Fruit fly (Drosophila melanogaster): ENCODE data around the gene Arl8.

DNA sequence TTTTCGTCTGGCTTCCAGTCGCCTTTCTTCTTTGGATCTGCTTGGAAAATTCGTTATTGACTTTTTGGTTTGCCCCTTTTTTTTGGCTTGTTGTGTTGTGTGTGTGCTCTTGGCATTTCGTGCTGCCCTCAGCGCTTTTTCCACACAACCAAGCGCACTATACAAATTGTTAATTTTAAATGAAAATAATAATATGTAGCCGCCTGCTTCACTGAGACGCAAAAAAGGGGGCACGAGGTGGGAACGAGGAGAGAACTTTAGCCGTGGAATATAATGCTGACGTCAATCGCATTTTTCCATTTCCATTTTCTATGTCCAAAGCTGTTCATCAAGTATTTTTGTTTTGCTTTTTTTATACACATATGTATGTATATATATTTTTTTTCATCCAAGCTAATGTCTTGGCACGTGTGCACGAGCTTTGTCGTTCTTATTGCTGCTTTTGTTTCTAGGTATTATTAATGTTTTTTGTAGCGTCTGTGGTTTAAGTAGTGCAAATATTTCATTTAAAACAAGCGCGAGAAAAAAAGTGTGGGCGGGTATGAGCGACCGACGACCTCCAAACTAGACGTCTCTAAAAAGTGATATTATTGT is 14.5 kb upstream of the Arl8 start:
- no peak for TF ChIP-seq D1 (tag; optimal IDR thresholded peaks at IDR 0.05)
- TF ChIP-seq CG17806 (tag; optimal IDR thresholded peaks at IDR 0.05): no peak
- no peak for TF ChIP-seq fd96Ca (GFP tag; IDR thresholded peaks at IDR 0.05)
- no peak for TF ChIP-seq CG10348 (GFP tag; IDR thresholded peaks at IDR 0.05)
- no peak for TF ChIP-seq CG15710 (tag; optimal IDR thresholded peaks at IDR 0.05)
- no peak for TF ChIP-seq EcR (GFP tag; optimal IDR thresholded peaks at IDR 0.05)
- no peak for TF ChIP-seq CG8301 (tag; optimal IDR thresholded peaks at IDR 0.05)
- no peak for TF ChIP-seq rn (GFP tag; IDR thresholded peaks at IDR 0.05)
- no peak for TF ChIP-seq CG14655 (GFP tag; optimal IDR thresholded peaks at IDR 0.05)
- TF ChIP-seq CG9948 (tag; optimal IDR thresholded peaks at IDR 0.05): no peak
- TF ChIP-seq CG13204 (GFP tag; optimal IDR thresholded peaks at IDR 0.05): no peak
- no peak for TF ChIP-seq CG32121 (GFP tag; IDR thresholded peaks at IDR 0.05)
- TF ChIP-seq gl (tag; optimal IDR thresholded peaks at IDR 0.05): no peak
